Worm (Caenorhabditis elegans): Measurements from ENCODE around the gene srxa-5.

Gene srxa-5

DNA sequence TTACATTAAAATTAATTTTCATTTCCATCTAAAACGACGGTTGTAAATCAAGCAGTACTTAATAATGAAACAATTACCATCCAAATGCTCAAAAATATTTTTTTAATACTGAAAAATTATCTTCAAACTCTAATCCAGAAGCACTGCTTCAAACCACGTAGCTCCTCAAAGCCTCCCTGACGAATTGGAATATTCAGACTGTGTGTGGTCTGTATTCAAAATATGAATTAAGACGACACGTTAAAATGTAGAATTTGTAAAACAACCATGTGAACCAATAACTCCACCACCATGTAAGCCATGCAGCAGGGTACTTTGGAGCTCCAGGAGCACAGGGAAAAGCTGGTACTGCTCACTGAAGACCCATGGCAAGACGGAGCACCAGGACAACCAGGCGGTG is 46.7 kb downstream of the srxa-5 start, which contains the start of gene F27B3.8:
Gene F27B3.8 (plus strand): TSS at position 301 of the 400 bp plus-strand sequence.
- no peak for TF ChIP-seq nhr-85 (tag)
- TF ChIP-seq ama-1 (optimal IDR thresholded peaks at IDR 0.05) = no peak
- TF ChIP-seq sptf-1 (tag; optimal IDR thresholded peaks at IDR 0.05) = no peak
- no peak for TF ChIP-seq nhr-237 (tag; optimal IDR thresholded peaks at IDR 0.05)
- no peak for TF ChIP-seq grh-1 (GFP tag; IDR thresholded peaks at IDR 0.05)
- no peak for TF ChIP-seq lsy-2 (tag; optimal IDR thresholded peaks at IDR 0.05)
- no peak for TF ChIP-seq lin-14 (GFP tag; optimal IDR thresholded peaks at IDR 0.05)
- no peak for TF ChIP-seq ceh-88 (GFP tag; IDR thresholded peaks at IDR 0.05)
- no peak for TF ChIP-seq snpc-4 (tag; optimal IDR thresholded peaks at IDR 0.05)
- TF ChIP-seq nhr-84 (tag; optimal IDR thresholded peaks at IDR 0.05) = no peak
- TF ChIP-seq efl-1 (optimal IDR thresholded peaks at IDR 0.05) = no peak
- no peak for TF ChIP-seq efl-1 (GFP tag; optimal IDR thresholded peaks at IDR 0.05 in 1 of 2)
- no peak for TF ChIP-seq pag-3 (tag; optimal IDR thresholded peaks at IDR 0.05; ENCODE audit: borderline replicate concordance, insufficient read depth)
- no peak for TF ChIP-seq isw-1 (GFP tag; IDR thresholded peaks at IDR 0.05)
- no peak for TF ChIP-seq nhr-90 (tag; optimal IDR thresholded peaks at IDR 0.05; ENCODE audit: poor library complexity)
- TF ChIP-seq unc-86 (tag; optimal IDR thresholded peaks at IDR 0.05) = no peak

DNA sequence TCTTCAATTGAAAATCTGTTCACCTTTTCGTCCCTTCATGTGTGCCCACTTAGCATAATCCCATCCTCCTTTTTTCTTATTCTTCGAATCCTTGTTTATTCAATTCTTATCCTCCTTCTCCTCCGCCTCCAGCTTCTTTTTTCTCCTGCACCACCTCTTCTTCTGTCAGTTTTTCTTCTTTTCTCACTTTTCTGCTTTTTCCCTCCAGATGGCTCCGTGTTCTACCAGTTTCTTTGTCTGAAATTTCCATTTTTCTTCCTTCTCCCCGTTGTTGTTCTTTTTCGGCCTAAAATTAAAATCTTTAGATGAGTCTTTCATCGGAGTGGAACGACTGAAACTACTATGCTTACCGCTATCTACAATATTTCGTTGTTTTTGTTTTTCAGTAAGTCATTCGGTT is 48.8 kb downstream of the srxa-5 start, which contains the start of gene acr-21:
Gene acr-21 (plus strand): TSS at position 301 of the 400 bp plus-strand sequence.
- no peak for TF ChIP-seq blmp-1 (tag; optimal IDR thresholded peaks at IDR 0.05)
- TF ChIP-seq nhr-237 (tag; optimal IDR thresholded peaks at IDR 0.05) = no peak
- TF ChIP-seq lin-39 (tag; optimal IDR thresholded peaks at IDR 0.05) = no peak
